Worm (Caenorhabditis elegans): Measurements from ENCODE around the gene sdz-16.

DNA sequence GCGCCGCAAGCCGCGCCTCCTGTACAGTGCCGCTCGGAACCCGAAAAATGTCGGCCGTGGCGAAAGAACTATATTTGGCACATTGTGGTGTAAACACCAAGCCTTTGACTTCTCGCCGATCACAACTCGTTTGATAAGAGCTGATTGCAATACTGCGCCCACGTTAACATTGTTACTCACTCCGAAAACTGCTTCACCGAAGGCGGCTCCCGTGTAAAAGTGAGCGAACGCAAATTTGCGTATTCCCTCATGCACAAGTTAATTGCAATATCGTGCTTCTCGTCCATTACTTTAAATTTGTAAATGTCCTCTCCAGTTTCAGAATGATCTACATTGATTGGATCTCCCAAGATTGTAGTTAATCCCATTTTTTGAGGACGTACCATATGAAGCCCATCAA, 43.6 kb downstream of the sdz-16 start:
- TF ChIP-seq W03F9.2 (tag; optimal IDR thresholded peaks at IDR 0.05) (no peak), him-1 (tag; optimal IDR thresholded peaks at IDR 0.05) (no peak)
